Fruit fly (Drosophila melanogaster) Kc167 (cell line): ENCODE data around the gene CG34451.

Experiments
- Myc ChIP-seq: fragments of >200 bp; optimal IDR thresholded peaks from 2 replicates; lab custom pipeline; 2017; ENCODE audit warnings: missing external identifiers
- Sin3A ChIP-seq: fragments of >200 bp; optimal IDR thresholded peaks from 2 replicates; lab custom pipeline; 2018; ENCODE audit warnings: missing external identifiers
- h ChIP-seq: fragments of >200 bp; optimal IDR thresholded peaks from 3 replicates; lab custom pipeline; 2018; ENCODE audit warnings: missing external identifiers
- insv ChIP-seq: fragments of >200 bp; optimal IDR thresholded peaks from 3 replicates; lab custom pipeline; 2018; ENCODE audit warnings: missing external identifiers
- psq ChIP-seq: fragments of >200 bp; optimal IDR thresholded peaks from 2 replicates; lab custom pipeline; 2017; ENCODE audit warnings: missing external identifiers
- ttk ChIP-seq: sonication (Bioruptor generic); optimal IDR thresholded peaks from 2 replicates; lab custom pipeline; 2017; ENCODE audit warnings: missing external identifiers

dm6 chr3L:15690711-15691591 lies 917 bp downstream of the CG34451 start:
- no peak for TF ChIP-seq psq (lab: Kevin White, UChicago)
- TF ChIP-seq ttk = no peak
- no peak for TF ChIP-seq Sin3A (lab: Kevin White, UChicago)
- no peak for TF ChIP-seq h (lab: Kevin White, UChicago)
- no peak for TF ChIP-seq insv (lab: Kevin White, UChicago)
- no peak for TF ChIP-seq Myc (lab: Kevin White, UChicago)
